Worm (Caenorhabditis elegans) whole organism, L4/young adult: ENCODE results near the gene srx-46.

Source experiments
- W03F9.2 ChIP-seq: fragments of 150-350 bp; optimal IDR thresholded peaks from 2 replicates; lab custom pipeline; 2014; ENCODE audit warnings: missing biosample characterization, missing genetic modification characterization
- dao-5 ChIP-seq: sonication (generic microtip); optimal IDR thresholded peaks from 2 replicates; lab custom pipeline; 2016; ENCODE audit warnings: missing genotype, missing genetic modification characterization, moderate library complexity, missing compliant biosample characterization
- him-1 ChIP-seq: sonication (generic microtip); optimal IDR thresholded peaks from 2 replicates; lab custom pipeline; 2016; ENCODE audit warnings: missing genotype, missing genetic modification reagents, missing genetic modification characterization, missing compliant biosample characterization

The srx-46 gene

ce11 chrV:9352947-9353346, at the start of gene srx-46:
srx-46 (plus strand) TSS chrV:9353247.
- TF ChIP-seq dao-5 (no peak), him-1 (tag; lab: Kevin White, UChicago) (no peak), W03F9.2 (tag; lab: Kevin White, UChicago) (no peak)

ce11 chrV:9305116-9305515, 47.9 kb upstream of the srx-46 start, which contains the start of gene F44A2.3:
F44A2.3 (plus strand) TSS chrV:9305416.
- TF ChIP-seq W03F9.2 (tag; lab: Kevin White, UChicago) (no peak), him-1 (tag; lab: Kevin White, UChicago) (no peak), dao-5 (no peak)

DNA sequence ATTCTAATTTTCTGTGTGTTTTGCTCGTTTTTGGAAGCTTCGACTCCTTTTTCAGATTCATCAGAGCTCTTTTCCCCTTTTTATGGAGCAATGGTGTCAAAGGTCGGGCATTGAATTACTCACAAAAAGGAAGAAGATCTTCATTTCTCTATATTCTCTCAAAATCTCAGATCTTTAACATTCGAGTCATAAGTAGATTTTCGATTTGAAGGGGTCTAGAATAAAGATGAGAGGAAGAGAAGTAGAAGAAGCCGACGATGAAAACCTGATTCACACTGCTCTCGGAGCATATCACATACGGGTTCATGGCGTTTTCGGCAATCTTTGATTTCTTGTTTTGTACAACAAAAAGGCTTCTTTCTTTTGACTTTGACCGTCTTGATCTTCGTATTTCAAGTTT, 40.7 kb upstream of the srx-46 start:
- no peak for TF ChIP-seq W03F9.2 (tag; lab: Kevin White, UChicago)
- TF ChIP-seq dao-5, result no peak
- TF ChIP-seq him-1 (tag; lab: Kevin White, UChicago), result no peak

- no peak for TF ChIP-seq dao-5
- TF ChIP-seq W03F9.2 (tag; lab: Kevin White, UChicago), result no peak
- TF ChIP-seq him-1 (tag; lab: Kevin White, UChicago), result no peak
Measured at ce11 chrV:9314408-9314807, 38.6 kb upstream of the srx-46 start.

DNA sequence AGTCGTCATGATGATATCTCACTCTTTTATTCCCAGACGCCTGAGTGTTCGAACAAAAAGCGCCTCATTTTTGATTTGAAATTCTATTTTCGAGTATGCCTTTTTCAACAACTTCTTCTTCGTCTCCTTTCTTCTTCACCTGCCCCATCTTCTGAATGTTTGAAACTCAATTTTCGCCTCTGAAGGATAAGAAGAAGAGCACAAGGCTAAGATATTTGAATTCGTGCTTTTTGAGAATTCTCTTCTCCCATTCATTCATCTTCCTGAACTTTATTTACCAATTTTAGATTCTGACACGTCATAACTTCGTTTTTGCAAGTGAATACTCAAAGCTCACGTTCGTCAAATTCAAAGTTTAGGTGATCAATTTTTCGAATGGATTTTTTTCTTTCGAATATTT, 36.1 kb upstream of the srx-46 start:
- no peak for TF ChIP-seq W03F9.2 (tag; lab: Kevin White, UChicago)
- no peak for TF ChIP-seq him-1 (tag; lab: Kevin White, UChicago)
- no peak for TF ChIP-seq dao-5

DNA sequence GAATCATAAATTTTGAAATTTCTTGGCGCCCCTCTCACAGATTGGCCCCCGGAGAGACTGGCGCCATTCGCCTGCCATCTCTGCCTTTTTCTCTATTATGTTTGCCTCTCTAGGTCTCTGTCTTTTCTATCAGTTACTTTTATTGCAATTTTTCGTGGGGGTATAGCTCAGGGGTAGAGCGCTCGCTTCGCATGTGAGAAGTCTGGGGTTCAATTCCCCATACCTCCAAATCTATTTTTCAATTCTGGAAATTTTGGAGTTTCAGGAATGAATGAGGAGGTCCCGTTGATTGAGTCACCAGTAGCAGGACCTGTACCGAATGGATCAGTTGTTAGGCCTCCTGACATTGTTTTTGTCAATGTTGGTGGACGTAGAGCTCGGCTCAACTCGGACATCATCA, 35.0 kb upstream of the srx-46 start, which contains the start of gene kvs-3:
Gene kvs-3, plus strand, starts transcription at position 266 of the 400 bp plus-strand sequence.
- TF ChIP-seq W03F9.2 (tag; lab: Kevin White, UChicago), result no peak
- peak; percentile 79 for TF ChIP-seq dao-5
- peak; percentile 88 for TF ChIP-seq him-1 (tag; lab: Kevin White, UChicago)

ce11 chrV:9321185-9321584, 31.9 kb upstream of the srx-46 start, which contains the start of gene F44A2.7:
F44A2.7 (plus strand) TSS chrV:9321485.
- TF ChIP-seq dao-5 (no peak), him-1 (tag; lab: Kevin White, UChicago) (no peak), W03F9.2 (tag; lab: Kevin White, UChicago) (no peak)

- TF ChIP-seq dao-5, result no peak
- no peak for TF ChIP-seq him-1 (tag; lab: Kevin White, UChicago)
- TF ChIP-seq W03F9.2 (tag; lab: Kevin White, UChicago), result no peak
Measured at ce11 chrV:9322886-9323285, 30.2 kb upstream of the srx-46 start, which contains the start of gene tag-153. tag-153 (plus strand) TSS chrV:9323085.

DNA sequence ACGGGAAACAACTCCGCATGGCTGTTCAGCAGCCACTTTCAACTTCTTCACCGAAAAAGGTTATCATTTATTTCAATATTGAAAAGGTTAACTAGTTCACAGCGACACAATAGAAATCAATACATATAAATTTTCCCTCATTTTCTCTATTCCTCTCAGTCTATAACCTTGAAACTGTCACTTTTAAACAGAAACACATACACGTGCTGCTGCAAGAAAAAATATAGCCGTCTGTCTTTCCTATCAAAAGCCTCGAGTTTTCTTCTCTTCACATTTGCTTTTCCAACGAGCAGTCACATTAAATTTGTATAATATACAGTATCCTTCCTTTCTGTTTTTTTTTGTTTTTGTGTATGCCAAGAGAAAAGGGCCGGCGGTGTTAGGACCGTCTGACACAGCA, 28.9 kb upstream of the srx-46 start:
- no peak for TF ChIP-seq dao-5
- no peak for TF ChIP-seq him-1 (tag; lab: Kevin White, UChicago)
- TF ChIP-seq W03F9.2 (tag; lab: Kevin White, UChicago), result no peak

- TF ChIP-seq dao-5, result peak; percentile 20
- no peak for TF ChIP-seq W03F9.2 (tag; lab: Kevin White, UChicago)
Measured at ce11 chrV:9326903-9327302, 26.1 kb upstream of the srx-46 start.

DNA sequence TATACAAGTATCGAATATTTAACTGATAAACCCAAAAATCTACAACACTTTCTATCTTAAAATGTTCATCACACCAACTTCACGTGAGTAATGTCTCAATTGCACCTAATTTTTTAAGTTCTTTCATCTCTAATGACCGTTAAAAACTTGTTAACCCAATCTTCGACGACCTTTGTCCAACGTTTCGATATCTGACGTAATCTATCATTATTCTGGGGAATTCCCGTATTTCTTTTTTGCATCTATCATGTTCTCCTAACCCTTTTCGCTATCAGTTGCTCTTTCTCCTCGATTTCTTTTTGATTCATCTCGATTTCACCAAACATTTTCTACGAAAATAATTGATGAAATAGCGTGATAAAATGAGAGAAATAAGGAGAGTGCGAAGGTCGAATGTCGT, 25.4 kb upstream of the srx-46 start:
- TF ChIP-seq dao-5 (no peak), him-1 (tag; lab: Kevin White, UChicago) (no peak), W03F9.2 (tag; lab: Kevin White, UChicago) (no peak)

DNA sequence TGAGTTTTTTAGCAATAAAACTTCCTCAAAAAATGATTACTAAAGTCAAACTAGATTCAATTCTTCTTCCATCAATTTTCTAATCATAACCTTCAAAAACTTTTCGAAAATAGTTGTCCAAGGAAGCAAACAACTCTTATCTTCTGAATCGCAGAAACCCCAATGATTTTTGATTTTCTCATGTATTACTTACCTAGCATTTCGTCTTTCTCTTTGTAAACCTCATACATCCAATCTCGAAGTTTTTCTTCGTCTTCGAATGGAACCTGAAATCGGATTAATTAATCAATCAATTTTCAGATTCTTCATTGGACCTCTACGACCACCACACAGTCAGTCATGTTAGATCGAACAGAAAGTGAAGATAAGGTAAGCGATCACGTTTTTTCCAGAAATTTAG, 24.4 kb upstream of the srx-46 start, which contains the start of gene K07B1.4:
Gene K07B1.4, plus strand, starts transcription at position 301 of the 400 bp plus-strand sequence.
- TF ChIP-seq him-1 (tag; lab: Kevin White, UChicago) (no peak), dao-5 (no peak), W03F9.2 (tag; lab: Kevin White, UChicago) (no peak)

ce11 chrV:9329245-9329979, 23.6 kb upstream of the srx-46 start:
- TF ChIP-seq him-1 (tag; lab: Kevin White, UChicago), result no peak
- no peak for TF ChIP-seq W03F9.2 (tag; lab: Kevin White, UChicago)
- no peak for TF ChIP-seq dao-5

- TF ChIP-seq dao-5 (no peak), him-1 (tag; lab: Kevin White, UChicago) (no peak), W03F9.2 (tag; lab: Kevin White, UChicago) (no peak)
Measured at ce11 chrV:9332611-9333315, 20.3 kb upstream of the srx-46 start.
